Worm (Caenorhabditis elegans) whole organism, L2 larva: ENCODE data around the gene imb-2.

ENCODE experiments used
- C34F6.9 ChIP-seq: fragments of 150-350 bp; optimal IDR thresholded peaks from 2 replicates; lab custom pipeline; 2014; ENCODE audit warnings: missing biosample characterization, missing genetic modification characterization
- F13H6.1 ChIP-seq: sonication (generic microtip); optimal IDR thresholded peaks from 2 replicates; lab custom pipeline; 2016; ENCODE audit warnings: missing genetic modification characterization, missing compliant biosample characterization
- R02D3.7 ChIP-seq: fragments of 150-350 bp; optimal IDR thresholded peaks from 2 replicates; lab custom pipeline; 2014; ENCODE audit warnings: missing biosample characterization, missing genetic modification characterization
- Y55F3AM.14 ChIP-seq: fragments of 200-800 bp; sonication (Bioruptor generic); optimal IDR thresholded peaks from 2 replicates; lab custom pipeline; 2018; ENCODE audit warnings: mild to moderate bottlenecking, missing genetic modification characterization, missing compliant biosample characterization
- ZK546.5 ChIP-seq: sonication (generic microtip); optimal IDR thresholded peaks from 2 replicates; lab custom pipeline; 2017; ENCODE audit warnings: missing biosample characterization, missing genetic modification characterization
- alr-1 ChIP-seq: fragments of 150-350 bp; optimal IDR thresholded peaks from 2 replicates; lab custom pipeline; 2014; ENCODE audit warnings: missing biosample characterization, missing genetic modification characterization
- aly-2 ChIP-seq: fragments of 150-350 bp; optimal IDR thresholded peaks from 2 replicates; lab custom pipeline; 2014; ENCODE audit warnings: missing biosample characterization, missing genetic modification characterization
- ama-1 ChIP-seq: fragments of 150-350 bp; optimal IDR thresholded peaks from 2 replicates; lab custom pipeline; 2018; ENCODE audit warnings: inconsistent platforms
- blmp-1 ChIP-seq: sonication (generic microtip); optimal IDR thresholded peaks from 2 replicates; lab custom pipeline; 2017; ENCODE audit warnings: missing genetic modification characterization, mild to moderate bottlenecking, missing compliant biosample characterization, antibody characterized with exemption, moderate library complexity; ENCODE audit not compliant: insufficient read depth
- ceh-16 ChIP-seq: fragments of 150-350 bp; optimal IDR thresholded peaks from 2 replicates; lab custom pipeline; 2014; ENCODE audit warnings: missing biosample characterization, missing genetic modification characterization
- ceh-82 ChIP-seq: fragments of 150-350 bp; optimal IDR thresholded peaks from 2 replicates; lab custom pipeline; 2014; ENCODE audit warnings: missing biosample characterization, missing genetic modification characterization
- crh-2 ChIP-seq: sonication (generic microtip); optimal IDR thresholded peaks from 2 replicates; lab custom pipeline; 2017; ENCODE audit warnings: missing biosample characterization, missing genetic modification characterization
- dmd-4 ChIP-seq: sonication (generic microtip); optimal IDR thresholded peaks from 2 replicates; lab custom pipeline; 2017; ENCODE audit warnings: missing biosample characterization, missing genetic modification characterization
- egl-27 ChIP-seq: sonication (generic microtip); optimal IDR thresholded peaks from 3 replicates; lab custom pipeline; 2017; ENCODE audit warnings: missing biosample characterization, missing genetic modification reagents, missing genetic modification characterization
- elt-1 ChIP-seq: fragments of 150-350 bp; optimal IDR thresholded peaks from 2 replicates; lab custom pipeline; 2014; ENCODE audit warnings: missing biosample characterization, missing genetic modification characterization
- elt-3 ChIP-seq: sonication (generic microtip); optimal IDR thresholded peaks from 2 replicates; lab custom pipeline; 2017; ENCODE audit warnings: missing biosample characterization, missing genetic modification characterization
- fos-1 ChIP-seq: fragments of 150-350 bp; optimal IDR thresholded peaks from 2 replicates; lab custom pipeline; 2014; ENCODE audit warnings: missing biosample characterization, missing genetic modification characterization
- gmeb-1 ChIP-seq: fragments of 150-350 bp; optimal IDR thresholded peaks from 2 replicates; lab custom pipeline; 2014; ENCODE audit warnings: missing biosample characterization, missing genetic modification characterization
- lin-11 ChIP-seq: fragments of 150-350 bp; sonication (generic microtip); optimal IDR thresholded peaks from 2 replicates; lab custom pipeline; 2014; ENCODE audit warnings: missing biosample characterization, missing genetic modification characterization, inconsistent platforms, mixed read lengths
- lin-13 ChIP-seq: fragments of 150-350 bp; optimal IDR thresholded peaks from 2 replicates; lab custom pipeline; 2014; ENCODE audit warnings: missing biosample characterization, missing genetic modification reagents, missing genetic modification characterization
- lin-39 ChIP-seq: fragments of 150-350 bp; optimal IDR thresholded peaks from 2 replicates; lab custom pipeline; 2014; ENCODE audit warnings: missing biosample characterization, missing genetic modification reagents, missing genetic modification characterization
- lsy-2 ChIP-seq, 2 experiments: fragments of 150-350 bp in 1 of 2; sonication (generic microtip) in 1 of 2; optimal IDR thresholded peaks; 2 replicates each; lab custom pipeline; 2014 to 2017; ENCODE audit warnings: missing biosample characterization in 2 of 2, missing genetic modification characterization in 2 of 2
- mab-5 ChIP-seq: fragments of 150-350 bp; optimal IDR thresholded peaks from 2 replicates; lab custom pipeline; 2014; ENCODE audit warnings: missing biosample characterization, missing genetic modification characterization
- mbf-1 ChIP-seq: sonication (generic microtip); optimal IDR thresholded peaks from 2 replicates; lab custom pipeline; 2017; ENCODE audit warnings: missing biosample characterization, missing genetic modification characterization
- mdl-1 ChIP-seq, 2 experiments: fragments of 150-350 bp in 1 of 2; sonication (generic microtip) in 1 of 2; optimal IDR thresholded peaks; 2 replicates each; lab custom pipeline; 2017; ENCODE audit warnings: missing biosample characterization in 2 of 2, missing genetic modification characterization in 2 of 2
- nhr-10 ChIP-seq: sonication (generic microtip); optimal IDR thresholded peaks from 2 replicates; lab custom pipeline; 2017; ENCODE audit warnings: missing biosample characterization, missing genetic modification characterization
- nhr-11 ChIP-seq: fragments of 150-350 bp; optimal IDR thresholded peaks from 2 replicates; lab custom pipeline; 2014; ENCODE audit warnings: missing biosample characterization, missing genetic modification characterization
- nhr-12 ChIP-seq: fragments of 150-350 bp; optimal IDR thresholded peaks from 2 replicates; lab custom pipeline; 2014; ENCODE audit warnings: missing biosample characterization, missing genetic modification characterization
- nhr-129 ChIP-seq: fragments of 150-350 bp; optimal IDR thresholded peaks from 2 replicates; lab custom pipeline; 2014; ENCODE audit warnings: missing biosample characterization, missing genetic modification characterization
- nhr-23 ChIP-seq: fragments of 150-350 bp; optimal IDR thresholded peaks from 2 replicates; lab custom pipeline; 2014; ENCODE audit warnings: missing biosample characterization, missing genetic modification reagents, missing genetic modification characterization
- nhr-237 ChIP-seq: fragments of 150-350 bp; optimal IDR thresholded peaks from 2 replicates; lab custom pipeline; 2014; ENCODE audit warnings: missing biosample characterization, missing genetic modification characterization
- nhr-25 ChIP-seq: fragments of 150-350 bp; sonication (generic microtip); optimal IDR thresholded peaks from 3 replicates; lab custom pipeline; 2014; ENCODE audit warnings: missing biosample characterization, missing genetic modification characterization
- nhr-6 ChIP-seq: fragments of 150-350 bp; optimal IDR thresholded peaks from 2 replicates; lab custom pipeline; 2014; ENCODE audit warnings: missing biosample characterization, missing genetic modification characterization
- nhr-77 ChIP-seq: fragments of 150-350 bp; optimal IDR thresholded peaks from 2 replicates; lab custom pipeline; 2014; ENCODE audit warnings: missing biosample characterization, missing genetic modification characterization
- peb-1 ChIP-seq: fragments of 150-350 bp; optimal IDR thresholded peaks from 2 replicates; lab custom pipeline; 2014; ENCODE audit warnings: missing biosample characterization, missing genetic modification characterization
- sem-4 ChIP-seq: fragments of 150-350 bp; optimal IDR thresholded peaks from 2 replicates; lab custom pipeline; 2014; ENCODE audit warnings: missing biosample characterization, missing genetic modification reagents, missing genetic modification characterization
- skn-1 ChIP-seq: sonication (generic microtip); optimal IDR thresholded peaks from 2 replicates; lab custom pipeline; 2017; ENCODE audit warnings: missing biosample characterization, missing genetic modification characterization
- sma-3 ChIP-seq: sonication (generic microtip); optimal IDR thresholded peaks from 2 replicates; lab custom pipeline; 2016; ENCODE audit warnings: missing genetic modification reagents, missing genetic modification characterization, missing compliant biosample characterization
- sma-9 ChIP-seq, 2 experiments: fragments of 150-350 bp in 1 of 2; sonication (generic microtip) in 1 of 2; optimal IDR thresholded peaks; 2 replicates each; lab custom pipeline; 2014 to 2016; ENCODE audit warnings: missing genetic modification characterization in 2 of 2, mild to moderate bottlenecking in 1 of 2, missing biosample characterization in 1 of 2, missing compliant biosample characterization in 1 of 2, missing genetic modification reagents in 1 of 2, moderate library complexity in 1 of 2
- snpc-4 ChIP-seq: fragments of 150-350 bp; optimal IDR thresholded peaks from 2 replicates; lab custom pipeline; 2014; ENCODE audit warnings: missing biosample characterization, missing genetic modification characterization
- unc-62 ChIP-seq: fragments of 150-350 bp; optimal IDR thresholded peaks from 2 replicates; lab custom pipeline; 2014; ENCODE audit warnings: missing biosample characterization, missing genetic modification reagents, missing genetic modification characterization
- zag-1 ChIP-seq: fragments of 150-350 bp; optimal IDR thresholded peaks from 2 replicates; lab custom pipeline; 2014; ENCODE audit warnings: missing biosample characterization, missing genetic modification characterization
- ztf-1 ChIP-seq: fragments of 200-800 bp; sonication (Bioruptor generic); conservative IDR thresholded peaks from 2 replicates; pipeline ENCODE4 v1.3.6; 2022; ENCODE audit warnings: missing genetic modification characterization, missing compliant biosample characterization
- ztf-11 ChIP-seq: sonication (generic microtip); optimal IDR thresholded peaks from 2 replicates; lab custom pipeline; 2017; ENCODE audit warnings: missing biosample characterization, missing genetic modification characterization
- ztf-4 ChIP-seq: fragments of 150-350 bp; optimal IDR thresholded peaks from 2 replicates; lab custom pipeline; 2014; ENCODE audit warnings: missing biosample characterization, missing genetic modification characterization

The imb-2 gene

ce11 chrII:14401098-14401497 is 35.6 kb downstream of the imb-2 start:
- TF ChIP-seq sem-4 (no peak), unc-62 (GFP tag; lab: Kevin White, UChicago) (no peak), ztf-4 (no peak), nhr-25 (no peak), dmd-4 (tag; lab: Kevin White, UChicago) (no peak), ZK546.5 (tag; lab: Kevin White, UChicago) (no peak), ama-1 (lab: Kevin White, UChicago) (no peak), ceh-82 (no peak), lin-13 (GFP tag; lab: Kevin White, UChicago) (no peak), nhr-23 (tag; lab: Kevin White, UChicago) (no peak), nhr-12 (tag; lab: Kevin White, UChicago) (no peak), elt-1 (tag; lab: Kevin White, UChicago) (no peak), zag-1 (tag; lab: Kevin White, UChicago) (no peak), mdl-1 (tag; optimal IDR thresholded peaks at IDR 0.05; lab: Kevin White, UChicago) (no peak), egl-27 (no peak)

- TF ChIP-seq lin-11 (tag; lab: Kevin White, UChicago) (no peak), ceh-16 (tag; lab: Kevin White, UChicago) (no peak), sem-4 (no peak), crh-2 (tag; lab: Kevin White, UChicago) (peak; percentile 44), nhr-129 (peak; percentile 19), F13H6.1 (tag; lab: Kevin White, UChicago) (peak; percentile 33), lsy-2 (tag; optimal IDR thresholded peaks at IDR 0.05; lab: Kevin White, UChicago) (peak in 1 of 2 experiments; percentile 5), mbf-1 (tag; lab: Kevin White, UChicago) (no peak), ztf-11 (tag; lab: Kevin White, UChicago) (no peak)
These were observed 38.8 kb downstream of the imb-2 start for ce11 chrII:14404266-14404665.

ce11 chrII:14404741-14405488 is 39.4 kb downstream of the imb-2 start:
- peak; percentile 66 for TF ChIP-seq sma-9 (GFP tag; optimal IDR thresholded peaks at IDR 0.05; lab: Kevin White, UChicago)
- no peak for TF ChIP-seq sma-9 (tag; optimal IDR thresholded peaks at IDR 0.05; lab: Kevin White, UChicago)
- TF ChIP-seq nhr-10 = no peak
- peak; percentile 92 for TF ChIP-seq F13H6.1 (tag; lab: Kevin White, UChicago)
- no peak for TF ChIP-seq nhr-237 (tag; lab: Kevin White, UChicago)
- TF ChIP-seq crh-2 (tag; lab: Kevin White, UChicago) = peak; percentile 59
- no peak for TF ChIP-seq dmd-4 (tag; lab: Kevin White, UChicago)
- no peak for TF ChIP-seq skn-1
- TF ChIP-seq aly-2 (tag; lab: Kevin White, UChicago) = no peak
- no peak for TF ChIP-seq ceh-82
- no peak for TF ChIP-seq ztf-1 (GFP tag; lab: Robert Waterston, UW)
- TF ChIP-seq nhr-6 (tag; lab: Kevin White, UChicago) = peak; percentile 25
- TF ChIP-seq fos-1 (tag; lab: Kevin White, UChicago) = peak; percentile 84
- no peak for TF ChIP-seq mbf-1 (tag; lab: Kevin White, UChicago)
- no peak for TF ChIP-seq elt-1 (tag; lab: Kevin White, UChicago)
- no peak for TF ChIP-seq R02D3.7 (tag; lab: Kevin White, UChicago)
- no peak for TF ChIP-seq lin-39 (tag; lab: Kevin White, UChicago)
- TF ChIP-seq lsy-2 (tag; optimal IDR thresholded peaks at IDR 0.05; lab: Kevin White, UChicago) = peak; percentile 49 to 82
- TF ChIP-seq nhr-11 = no peak
- TF ChIP-seq peb-1 (tag; lab: Kevin White, UChicago) = no peak
- TF ChIP-seq nhr-12 (tag; lab: Kevin White, UChicago) = no peak
- TF ChIP-seq lin-13 (GFP tag; lab: Kevin White, UChicago) = no peak
- peak; percentile 31 for TF ChIP-seq egl-27
- TF ChIP-seq ceh-16 (tag; lab: Kevin White, UChicago) = peak; percentile 40
- peak; percentile 90 for TF ChIP-seq sem-4
- no peak for TF ChIP-seq ama-1 (lab: Kevin White, UChicago)
- peak; percentile 7 for TF ChIP-seq lin-11 (tag; lab: Kevin White, UChicago)
- no peak for TF ChIP-seq zag-1 (tag; lab: Kevin White, UChicago)
- TF ChIP-seq unc-62 (GFP tag; lab: Kevin White, UChicago) = peak; percentile 23
- peak; percentile 77 for TF ChIP-seq nhr-77 (tag; lab: Kevin White, UChicago)
- peak; percentile 48 for TF ChIP-seq ztf-4
- TF ChIP-seq ZK546.5 (tag; lab: Kevin White, UChicago) = no peak
- TF ChIP-seq mab-5 = peak; percentile 52
- peak; percentile 70 for TF ChIP-seq Y55F3AM.14 (GFP tag; lab: Kevin White, UChicago)
- TF ChIP-seq blmp-1 (tag; lab: Kevin White, UChicago) = peak; percentile 43
- no peak for TF ChIP-seq ztf-11 (tag; lab: Kevin White, UChicago)
- TF ChIP-seq nhr-129 = peak; percentile 82
- TF ChIP-seq mdl-1 (tag; optimal IDR thresholded peaks at IDR 0.05; lab: Kevin White, UChicago) = peak; percentile 23 to 52
- no peak for TF ChIP-seq elt-3 (tag; lab: Kevin White, UChicago)
- TF ChIP-seq snpc-4 (tag; lab: Kevin White, UChicago) = no peak
- no peak for TF ChIP-seq nhr-23 (tag; lab: Kevin White, UChicago)
- peak; percentile 83 for TF ChIP-seq C34F6.9
- TF ChIP-seq sma-3 (GFP tag; lab: Kevin White, UChicago) = peak; percentile 87
- TF ChIP-seq nhr-25 = peak; percentile 94
- no peak for TF ChIP-seq alr-1 (tag; lab: Kevin White, UChicago)
- TF ChIP-seq gmeb-1 (tag; lab: Kevin White, UChicago) = peak; percentile 28
